Worm (Caenorhabditis elegans): ENCODE measurements around the gene acdh-10.
A peak's percentile ranks its signal among the peaks of the same experiment; 100 is the strongest.

Gene acdh-10

ce11 chrX:17181220-17181619 lies 33.5 kb downstream of the acdh-10 start (continued):
- peak; percentile 49 for TF ChIP-seq sox-4 (tag; optimal IDR thresholded peaks at IDR 0.05)
- no peak for TF ChIP-seq mab-9 (GFP tag; IDR thresholded peaks at IDR 0.05)
- peak in 1 of 2 experiments; percentile 48 for TF ChIP-seq mdl-1 (tag; optimal IDR thresholded peaks at IDR 0.05)
- TF ChIP-seq nhr-19 (GFP tag; conservative IDR thresholded peaks at IDR 0.05): peak; percentile 69
- TF ChIP-seq nhr-11 (tag; optimal IDR thresholded peaks at IDR 0.05): peak; percentile 78
- TF ChIP-seq ceh-63 (GFP tag; optimal IDR thresholded peaks at IDR 0.05): no peak
- TF ChIP-seq ceh-8 (GFP tag; optimal IDR thresholded peaks at IDR 0.05): peak; percentile 52
- TF ChIP-seq fos-1 (tag; optimal IDR thresholded peaks at IDR 0.05): peak; percentile 69
- TF ChIP-seq nhr-76 (tag; optimal IDR thresholded peaks at IDR 0.05): no peak
- no peak for TF ChIP-seq aly-2 (tag; optimal IDR thresholded peaks at IDR 0.05)
- TF ChIP-seq xbp-1 (tag; optimal IDR thresholded peaks at IDR 0.05): peak; percentile 51
- TF ChIP-seq fkh-4 (tag; optimal IDR thresholded peaks at IDR 0.05; ENCODE audit: borderline replicate concordance): no peak
- no peak for TF ChIP-seq nhr-28 (tag; optimal IDR thresholded peaks at IDR 0.05)
- peak; percentile 25 for TF ChIP-seq lir-3 (tag; optimal IDR thresholded peaks at IDR 0.05; ENCODE audit: poor library complexity)
- no peak; the same call in 1 of the 2 replicates for TF ChIP-seq ceh-88 (GFP tag; IDR thresholded peaks at IDR 0.05)
- no peak for TF ChIP-seq vab-15 (tag; optimal IDR thresholded peaks at IDR 0.05)
- TF ChIP-seq nhr-47 (tag; optimal IDR thresholded peaks at IDR 0.05): peak; percentile 85
- TF ChIP-seq ceh-90 (tag; optimal IDR thresholded peaks at IDR 0.05): no peak
- peak; percentile 41 for TF ChIP-seq unc-130 (tag; optimal IDR thresholded peaks at IDR 0.05)
- peak; percentile 4; the same call in 1 of the 2 replicates for TF ChIP-seq isw-1 (GFP tag; IDR thresholded peaks at IDR 0.05)
- peak; percentile 81 for TF ChIP-seq lin-14 (GFP tag; optimal IDR thresholded peaks at IDR 0.05)
- no peak for TF ChIP-seq nhr-12 (tag; optimal IDR thresholded peaks at IDR 0.05)
- no peak for TF ChIP-seq sptf-1 (tag; optimal IDR thresholded peaks at IDR 0.05)
- TF ChIP-seq ama-1 (optimal IDR thresholded peaks at IDR 0.05): no peak
- TF ChIP-seq alr-1 (tag; optimal IDR thresholded peaks at IDR 0.05; ENCODE audit: borderline replicate concordance): no peak
- TF ChIP-seq nhr-90 (tag; optimal IDR thresholded peaks at IDR 0.05; ENCODE audit: poor library complexity): peak; percentile 75
- TF ChIP-seq irx-1 (tag; optimal IDR thresholded peaks at IDR 0.05): peak; percentile 38
- TF ChIP-seq snpc-4 (tag; optimal IDR thresholded peaks at IDR 0.05): peak; percentile 41
- TF ChIP-seq skn-1 (tag; optimal IDR thresholded peaks at IDR 0.05): peak; percentile 77
- TF ChIP-seq nhr-71 (tag; optimal IDR thresholded peaks at IDR 0.05): peak; percentile 75
- TF ChIP-seq mef-2 (tag; optimal IDR thresholded peaks at IDR 0.05): no peak
- TF ChIP-seq unc-30 (tag; optimal IDR thresholded peaks at IDR 0.05): no peak
- TF ChIP-seq blmp-1 (tag; optimal IDR thresholded peaks at IDR 0.05): peak; percentile 14
- no peak for TF ChIP-seq C34B4.2 (tag; optimal IDR thresholded peaks at IDR 0.05)
- TF ChIP-seq hlh-17 (GFP tag; optimal IDR thresholded peaks at IDR 0.05; ENCODE audit: borderline replicate concordance): no peak
- TF ChIP-seq unc-98 (GFP tag; IDR thresholded peaks at IDR 0.05): no peak
- peak; percentile 53 to 68 for TF ChIP-seq efl-1 (optimal IDR thresholded peaks at IDR 0.05)
- peak; percentile 5 to 40 for TF ChIP-seq efl-1 (GFP tag; optimal IDR thresholded peaks at IDR 0.05 in 1 of 2)
- TF ChIP-seq F16B12.6 (tag; optimal IDR thresholded peaks at IDR 0.05): no peak

- no peak for TF ChIP-seq efl-1 (optimal IDR thresholded peaks at IDR 0.05)
- TF ChIP-seq efl-1 (GFP tag; optimal IDR thresholded peaks at IDR 0.05 in 1 of 2): peak in 1 of 2 experiments; percentile 54
- TF ChIP-seq mdl-1 (tag; optimal IDR thresholded peaks at IDR 0.05): no peak
Observed at ce11 chrX:17180135-17180534, 34.6 kb downstream of the acdh-10 start.

- TF ChIP-seq lin-15B (tag; optimal IDR thresholded peaks at IDR 0.05) (no peak), lin-14 (GFP tag; optimal IDR thresholded peaks at IDR 0.05) (no peak), sox-4 (tag; optimal IDR thresholded peaks at IDR 0.05) (no peak), lin-35 (GFP tag; optimal IDR thresholded peaks at IDR 0.05) (no peak), ceh-82 (tag; optimal IDR thresholded peaks at IDR 0.05) (no peak), pax-3 (tag; optimal IDR thresholded peaks at IDR 0.05) (no peak), unc-98 (GFP tag; IDR thresholded peaks at IDR 0.05) (no peak), egl-27 (tag; optimal IDR thresholded peaks at IDR 0.05) (no peak), F16B12.6 (tag; optimal IDR thresholded peaks at IDR 0.05) (no peak)
Observed at ce11 chrX:17178239-17178638, 36.5 kb downstream of the acdh-10 start, which contains the start of gene B0302.2. Gene B0302.2 (plus strand): TSS chrX:17178539.
